Worm (Caenorhabditis elegans): Measurements from ENCODE around the gene pcm-1.

DNA sequence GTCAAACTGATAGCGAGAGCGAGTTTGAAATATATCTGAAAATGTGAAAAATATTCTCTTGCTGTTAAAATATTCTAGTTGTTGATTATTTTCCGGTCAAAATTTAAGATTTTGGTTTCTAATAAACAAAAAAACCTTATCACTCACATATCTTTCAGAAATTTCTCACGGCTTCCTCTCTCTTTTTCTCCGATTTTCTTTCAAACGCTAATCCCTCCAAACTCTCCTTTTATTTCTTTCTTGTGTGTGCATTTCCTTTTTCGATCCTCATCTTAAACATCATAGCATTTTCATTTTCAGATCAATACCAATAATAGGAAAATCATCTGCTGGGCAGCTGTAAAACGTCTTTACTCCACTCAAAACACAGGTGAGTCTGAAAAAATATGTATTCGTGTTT is 39.6 kb upstream of the pcm-1 start, which contains the start of gene fos-1:
- TF ChIP-seq nhr-23 (tag; optimal IDR thresholded peaks at IDR 0.05) (no peak), ztf-1 (GFP tag; conservative IDR thresholded peaks at IDR 0.05) (no peak), lin-13 (GFP tag; optimal IDR thresholded peaks at IDR 0.05) (no peak), aly-2 (tag; optimal IDR thresholded peaks at IDR 0.05) (no peak), lsy-2 (tag; optimal IDR thresholded peaks at IDR 0.05) (no peak), nhr-237 (tag; optimal IDR thresholded peaks at IDR 0.05) (no peak), zag-1 (tag; optimal IDR thresholded peaks at IDR 0.05) (no peak), F13H6.1 (tag; optimal IDR thresholded peaks at IDR 0.05) (no peak)
